Worm (Caenorhabditis elegans): ENCODE results near the gene tph-1.

DNA sequence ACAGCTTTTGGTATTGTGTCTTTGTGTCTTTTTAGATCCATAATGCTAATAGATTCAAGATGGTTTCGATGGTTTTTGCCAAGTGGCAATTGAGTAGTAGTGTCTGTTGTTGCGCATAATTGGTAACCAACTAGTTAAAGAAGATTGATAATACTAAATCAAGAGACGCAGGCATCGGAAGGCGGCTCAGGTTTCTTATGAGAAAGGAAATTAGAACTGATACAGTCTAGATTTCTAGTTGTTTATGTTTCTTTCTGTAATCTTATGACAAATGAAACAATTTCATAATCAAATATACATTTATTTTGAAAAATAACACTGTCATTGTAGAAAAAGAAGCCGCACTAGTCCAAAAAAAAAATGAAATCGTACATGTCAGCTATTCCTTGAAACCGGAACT lies 4.7 kb downstream of the tph-1 start, which contains the start of gene ZK1290.10:
- TF ChIP-seq Y56A3A.18 (GFP tag; IDR thresholded peaks at IDR 0.05) (0 out of 2 replicates have a peak, but pooled peaks have one; percentile 32), egl-18 (GFP tag; IDR thresholded peaks at IDR 0.05) (no peak), K11D2.4 (GFP tag; IDR thresholded peaks at IDR 0.05) (no peak), somi-1 (GFP tag; optimal IDR thresholded peaks at IDR 0.05) (no peak), lsl-1 (GFP tag; optimal IDR thresholded peaks at IDR 0.05) (no peak), mel-28 (tag; optimal IDR thresholded peaks at IDR 0.05; ENCODE audit: borderline replicate concordance) (no peak), K12H6.12 (tag; optimal IDR thresholded peaks at IDR 0.05) (no peak), atf-7 (tag; optimal IDR thresholded peaks at IDR 0.05) (no peak)

Data from whole organism, young adult.